Worm (Caenorhabditis elegans) whole organism, late embryonic: ENCODE results near the gene sftb-6.

ENCODE experiments used
- K09A11.1 ChIP-seq: sonication (generic microtip); optimal IDR thresholded peaks from 2 replicates; lab custom pipeline; 2017; ENCODE audit warnings: antibody characterized with exemption, mild to moderate bottlenecking, missing genetic modification characterization, missing compliant biosample characterization; ENCODE audit not compliant: insufficient read depth
- ama-1 ChIP-seq: fragments of 150-350 bp; optimal IDR thresholded peaks from 2 replicates; lab custom pipeline; 2014
- nfya-1 ChIP-seq: sonication (generic microtip); optimal IDR thresholded peaks from 2 replicates; lab custom pipeline; 2017; ENCODE audit warnings: missing genetic modification characterization, mild to moderate bottlenecking, missing compliant biosample characterization, antibody characterized with exemption, moderate library complexity
- nhr-11 ChIP-seq: fragments of 150-350 bp; optimal IDR thresholded peaks from 2 replicates; lab custom pipeline; 2014; ENCODE audit warnings: missing biosample characterization, missing genetic modification characterization
- nhr-232 ChIP-seq: sonication (generic microtip); optimal IDR thresholded peaks from 2 replicates; lab custom pipeline; 2016; ENCODE audit warnings: missing genetic modification characterization, missing compliant biosample characterization
- pqm-1 ChIP-seq: sonication (generic microtip); optimal IDR thresholded peaks from 2 replicates; lab custom pipeline; 2016; ENCODE audit warnings: missing genetic modification characterization, missing compliant biosample characterization
- tbx-2 ChIP-seq: sonication (generic microtip); optimal IDR thresholded peaks from 2 replicates; lab custom pipeline; 2016; ENCODE audit warnings: missing genetic modification characterization, missing compliant biosample characterization
- tbx-7 ChIP-seq: sonication (generic microtip); optimal IDR thresholded peaks from 2 replicates; lab custom pipeline; 2016; ENCODE audit warnings: missing genotype, missing genetic modification characterization, missing compliant biosample characterization

- TF ChIP-seq pqm-1, result no peak
- TF ChIP-seq tbx-2, result no peak
- no peak for TF ChIP-seq nfya-1 (tag; lab: Kevin White, UChicago)
- no peak for TF ChIP-seq nhr-11
- TF ChIP-seq K09A11.1 (tag; lab: Kevin White, UChicago), result no peak
- TF ChIP-seq ama-1 (lab: Kevin White, UChicago), result no peak
- no peak for TF ChIP-seq nhr-232
- TF ChIP-seq tbx-7 (tag; lab: Kevin White, UChicago), result no peak
These were observed 40.3 kb upstream of the sftb-6 start for ce11 chrII:57873-58272.
